Fruit fly (Drosophila melanogaster): ENCODE data around the gene CG10958.

Gene CG10958

DNA sequence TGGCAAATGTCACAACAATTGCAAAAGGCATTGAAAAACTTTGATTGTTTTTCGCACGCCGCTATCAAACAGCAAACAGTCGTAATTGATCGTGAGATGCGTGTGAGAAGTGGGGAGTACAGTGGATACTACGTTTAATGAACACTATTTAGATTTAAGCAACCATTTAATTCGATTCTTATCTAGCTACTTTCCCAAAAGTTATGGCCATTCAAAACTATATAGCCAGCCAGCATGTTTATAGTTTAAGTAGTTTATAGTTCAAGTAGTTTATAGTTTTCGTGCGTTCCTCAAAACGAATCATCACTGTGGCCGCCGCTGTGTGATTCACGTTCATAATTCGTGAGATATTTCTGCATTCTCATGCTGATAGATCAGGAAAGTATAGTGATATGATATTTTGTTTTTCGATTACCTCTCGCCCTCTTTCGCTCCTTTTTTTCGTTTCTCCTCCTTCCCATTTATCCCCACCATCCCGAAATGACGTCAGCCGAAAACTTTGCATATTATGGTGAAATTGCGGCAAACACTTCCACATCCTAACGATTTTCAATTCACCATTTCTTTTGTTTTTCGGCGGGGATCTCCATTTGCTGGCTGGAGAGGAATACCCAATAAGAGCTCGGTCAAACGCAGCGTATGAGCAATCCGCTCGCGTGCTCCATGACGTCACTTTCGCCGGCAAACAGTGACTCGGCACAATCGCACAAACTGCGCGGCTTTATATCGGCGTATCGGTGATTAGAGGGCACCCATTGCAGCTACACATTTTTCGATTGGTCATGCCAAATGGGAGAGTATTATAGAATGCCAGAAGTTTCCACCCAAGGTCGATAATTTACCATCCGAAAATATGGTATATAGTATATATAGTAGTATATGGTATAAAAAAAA lies 18.5 kb upstream of the CG10958 start (continued):
- TF ChIP-seq Dfd (GFP tag; optimal IDR thresholded peaks at IDR 0.05) (no peak), Dad (GFP tag; optimal IDR thresholded peaks at IDR 0.05) (no peak), Nf-YA (GFP tag; IDR thresholded peaks at IDR 0.05) (no peak), ERR (GFP tag; optimal IDR thresholded peaks at IDR 0.05) (no peak), CG13296 (GFP tag; optimal IDR thresholded peaks at IDR 0.05) (peak; percentile 64), zfh2 (GFP tag; optimal IDR thresholded peaks at IDR 0.05) (peak; percentile 78), CG8290 (GFP tag; optimal IDR thresholded peaks at IDR 0.05) (no peak), CG8290 (tag; optimal IDR thresholded peaks at IDR 0.05) (peak in 1 of 2 experiments; percentile 94), psq (GFP tag; optimal IDR thresholded peaks at IDR 0.05) (no peak), NC2β (GFP tag; optimal IDR thresholded peaks at IDR 0.05) (no peak), ewg (GFP tag; optimal IDR thresholded peaks at IDR 0.05) (no peak), HLH54F (GFP tag; optimal IDR thresholded peaks at IDR 0.05) (peak; percentile 63), CG11398 (GFP tag; optimal IDR thresholded peaks at IDR 0.05) (no peak), CG17361 (GFP tag; IDR thresholded peaks at IDR 0.05) (0 out of 3 replicates have a peak, but pooled peaks have one; percentile 16), pros (GFP tag; optimal IDR thresholded peaks at IDR 0.05) (no peak), gt (GFP tag; IDR thresholded peaks at IDR 0.05) (no peak), Mrtf (GFP tag; IDR thresholded peaks at IDR 0.05) (0 out of 3 replicates have a peak, but pooled peaks have one; percentile 29), h (optimal IDR thresholded peaks at IDR 0.05) (no peak), Dip2 (GFP tag; IDR thresholded peaks at IDR 0.05) (no peak), CG16779 (GFP tag; IDR thresholded peaks at IDR 0.05) (0 out of 2 replicates have a peak, but pooled peaks have one; percentile 32), Xbp1 (GFP tag; optimal IDR thresholded peaks at IDR 0.05) (peak; percentile 47), Hr51 (GFP tag; optimal IDR thresholded peaks at IDR 0.05) (peak in 1 of 2 experiments; percentile 66), lmd (GFP tag; IDR thresholded peaks at IDR 0.05) (peak; percentile 67; the same call in 1 of the 2 replicates), sens-2 (GFP tag; IDR thresholded peaks at IDR 0.05) (no peak), dmrt99B (tag; optimal IDR thresholded peaks at IDR 0.05) (peak; percentile 55), Scr (GFP tag; IDR thresholded peaks at IDR 0.05; ENCODE audit: partially characterized antibody) (no peak), HLHmδ (GFP tag; optimal IDR thresholded peaks at IDR 0.05) (no peak), kni (GFP tag; optimal IDR thresholded peaks at IDR 0.05) (no peak), CG3995 (GFP tag; optimal IDR thresholded peaks at IDR 0.05) (peak; percentile 7), Taf1 (GFP tag; IDR thresholded peaks at IDR 0.05) (peak; percentile 72), zfh1 (GFP tag; IDR thresholded peaks at IDR 0.05) (peak; percentile 26; the same call in 1 of the 3 replicates), Sin3A (optimal IDR thresholded peaks at IDR 0.05) (no peak), wdn (GFP tag; IDR thresholded peaks at IDR 0.05) (peak; percentile 72), Sry-δ (GFP tag; optimal IDR thresholded peaks at IDR 0.05) (peak; percentile 24), gsb-n (tag; optimal IDR thresholded peaks at IDR 0.05) (no peak), Fer2 (tag; optimal IDR thresholded peaks at IDR 0.05) (peak; percentile 54), CG11085 (GFP tag; IDR thresholded peaks at IDR 0.05) (peak; percentile 52; the same call in 1 of the 2 replicates), sc (optimal IDR thresholded peaks at IDR 0.05) (no peak), sc (GFP tag; optimal IDR thresholded peaks at IDR 0.05) (no peak), Elba2 (GFP tag; optimal IDR thresholded peaks at IDR 0.05) (no peak), CG3847 (GFP tag; IDR thresholded peaks at IDR 0.05) (peak; percentile 43; the same call in 1 of the 2 replicates), sim (GFP tag; IDR thresholded peaks at IDR 0.05) (no peak), CG30020 (tag; optimal IDR thresholded peaks at IDR 0.05) (no peak), prd (optimal IDR thresholded peaks at IDR 0.05) (no peak), prd (GFP tag; IDR thresholded peaks at IDR 0.05) (peak; percentile 47; the same call in 2 of the 3 replicates), CG4730 (GFP tag; IDR thresholded peaks at IDR 0.05) (peak; percentile 43), zen2 (GFP tag; IDR thresholded peaks at IDR 0.05; ENCODE audit: partially characterized antibody) (no peak), ttk (GFP tag; IDR thresholded peaks at IDR 0.05) (peak; percentile 25; the same call in 1 of the 2 replicates), Atf6 (GFP tag; IDR thresholded peaks at IDR 0.05) (peak; percentile 75), lov (optimal IDR thresholded peaks at IDR 0.05) (no peak), lov (GFP tag; IDR thresholded peaks at IDR 0.05) (no peak)

All from whole organism, embryonic.